Worm (Caenorhabditis elegans) whole organism, midembryonic: ENCODE data around the gene F39C12.1.

ENCODE experiments used
- T22C8.4 ChIP-seq: fragments of 200-800 bp; sonication (Bioruptor generic); IDR thresholded peaks from 2 replicates; pipeline ENCODE4 v1.3.6; 2022; ENCODE audit warnings: missing genetic modification characterization, missing compliant biosample characterization
- cog-1 ChIP-seq: sonication (generic microtip); optimal IDR thresholded peaks from 2 replicates; lab custom pipeline; 2016; ENCODE audit warnings: missing genetic modification characterization, missing compliant biosample characterization
- flt-1 ChIP-seq: fragments of 200-800 bp; sonication (Bioruptor generic); IDR thresholded peaks from 2 replicates; pipeline ENCODE4 v1.3.6; 2022; ENCODE audit warnings: missing genetic modification characterization, missing compliant biosample characterization
- klf-2 ChIP-seq: fragments of 200-800 bp; sonication (Bioruptor generic); conservative IDR thresholded peaks from 2 replicates; pipeline ENCODE4 v1.3.6; 2022; ENCODE audit warnings: missing genetic modification reagents, missing genetic modification characterization, missing compliant biosample characterization
- med-1 ChIP-seq: sonication (generic microtip); optimal IDR thresholded peaks from 2 replicates; lab custom pipeline; 2017; ENCODE audit warnings: missing genetic modification characterization, mild to moderate bottlenecking, missing compliant biosample characterization, antibody characterized with exemption, missing genetic modification reagents; ENCODE audit not compliant: insufficient read depth
- ref-1 ChIP-seq: fragments of 200-800 bp; sonication (Bioruptor generic); conservative IDR thresholded peaks from 2 replicates; pipeline ENCODE4 v1.3.6; 2022; ENCODE audit warnings: missing genetic modification reagents, missing genetic modification characterization, missing compliant biosample characterization
- tab-1 ChIP-seq: fragments of 200-800 bp; sonication (Bioruptor generic); IDR thresholded peaks from 2 replicates; pipeline ENCODE4 v1.3.6; 2022; ENCODE audit warnings: missing genetic modification characterization, missing compliant biosample characterization
- ztf-23 ChIP-seq: fragments of 200-800 bp; sonication (Bioruptor generic); IDR thresholded peaks from 2 replicates; pipeline ENCODE4 v1.3.6; 2022; ENCODE audit warnings: missing genetic modification reagents, missing genetic modification characterization, missing compliant biosample characterization
- ztf-29 ChIP-seq: fragments of 200-800 bp; sonication (Bioruptor generic); IDR thresholded peaks from 2 replicates; pipeline ENCODE4 v1.3.6; 2022; ENCODE audit warnings: missing genetic modification reagents, missing genetic modification characterization, missing compliant biosample characterization

The F39C12.1 gene

ce11 chrX:4853060-4853459 is at the start of gene F39C12.1:
TSS of gene F39C12.1 (minus strand) at chrX:4853195.
- TF ChIP-seq T22C8.4 (GFP tag; lab: Robert Waterston, UW) (no peak), flt-1 (GFP tag; lab: Robert Waterston, UW) (peak; percentile 47; the same call in 1 of the 2 replicates), ref-1 (GFP tag; lab: Robert Waterston, UW) (no peak)

DNA sequence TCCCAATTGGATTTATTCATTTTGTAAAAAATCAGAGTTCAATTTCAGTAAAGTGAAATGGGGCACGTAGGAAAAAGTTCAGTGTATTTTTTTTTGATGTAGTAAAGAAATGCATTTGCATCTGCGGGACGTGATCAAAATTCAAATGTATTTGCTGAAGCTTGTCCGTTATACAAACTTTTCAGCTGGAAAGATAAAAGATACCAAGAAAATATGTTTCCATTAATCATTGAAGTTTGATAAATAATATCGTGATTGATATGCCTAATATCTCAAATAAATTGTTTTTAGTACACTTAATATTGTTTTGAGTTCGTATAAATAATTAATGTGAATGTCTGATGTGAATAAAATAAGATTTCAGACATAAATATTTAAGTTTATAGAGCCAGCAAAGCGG is 49.4 kb upstream of the F39C12.1 start:
- TF ChIP-seq klf-2 (GFP tag; lab: Robert Waterston, UW) = no peak
- TF ChIP-seq T22C8.4 (GFP tag; lab: Robert Waterston, UW) = no peak
- TF ChIP-seq ref-1 (GFP tag; lab: Robert Waterston, UW) = no peak
- TF ChIP-seq cog-1 (tag; lab: Kevin White, UChicago) = no peak
- no peak for TF ChIP-seq ztf-23 (GFP tag; lab: Robert Waterston, UW)
- no peak for TF ChIP-seq med-1 (GFP tag; lab: Kevin White, UChicago)
- TF ChIP-seq tab-1 (GFP tag; lab: Robert Waterston, UW) = no peak
- TF ChIP-seq ztf-29 (GFP tag; lab: Robert Waterston, UW) = no peak
- no peak for TF ChIP-seq flt-1 (GFP tag; lab: Robert Waterston, UW)

ce11 chrX:4901974-4902373 is 49.0 kb upstream of the F39C12.1 start:
- TF ChIP-seq med-1 (GFP tag; lab: Kevin White, UChicago) = no peak
- no peak for TF ChIP-seq flt-1 (GFP tag; lab: Robert Waterston, UW)
- TF ChIP-seq ztf-29 (GFP tag; lab: Robert Waterston, UW) = no peak
- TF ChIP-seq T22C8.4 (GFP tag; lab: Robert Waterston, UW) = no peak
- TF ChIP-seq cog-1 (tag; lab: Kevin White, UChicago) = no peak
- no peak for TF ChIP-seq ztf-23 (GFP tag; lab: Robert Waterston, UW)
- TF ChIP-seq tab-1 (GFP tag; lab: Robert Waterston, UW) = no peak
- TF ChIP-seq klf-2 (GFP tag; lab: Robert Waterston, UW) = no peak
- TF ChIP-seq ref-1 (GFP tag; lab: Robert Waterston, UW) = no peak

DNA sequence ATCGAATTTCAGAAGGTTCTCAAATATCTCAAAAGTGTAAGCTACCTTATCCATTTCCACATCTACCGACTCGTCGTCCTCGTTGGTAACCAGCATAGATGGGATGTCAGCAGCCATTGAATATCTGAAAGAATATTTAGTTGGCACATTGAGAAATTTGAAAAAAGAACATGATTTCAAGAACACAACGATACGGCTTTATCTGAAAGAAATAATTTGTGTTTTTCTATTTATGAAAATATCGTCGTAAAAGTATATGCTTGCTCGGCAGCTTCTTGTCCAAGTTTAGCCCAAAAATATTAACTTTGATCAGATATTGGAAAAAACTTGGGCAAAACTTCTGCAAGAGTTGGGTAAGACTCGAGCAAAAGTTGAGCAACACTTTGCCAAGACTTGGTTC is 47.7 kb upstream of the F39C12.1 start, which contains the start of gene T07F12.4:
Gene T07F12.4 (minus strand): TSS at position 130 of the 400 bp plus-strand sequence.
- no peak for TF ChIP-seq cog-1 (tag; lab: Kevin White, UChicago)
- no peak for TF ChIP-seq klf-2 (GFP tag; lab: Robert Waterston, UW)
- TF ChIP-seq ztf-23 (GFP tag; lab: Robert Waterston, UW) = no peak
- no peak for TF ChIP-seq T22C8.4 (GFP tag; lab: Robert Waterston, UW)

- TF ChIP-seq med-1 (GFP tag; lab: Kevin White, UChicago) (no peak), cog-1 (tag; lab: Kevin White, UChicago) (no peak), tab-1 (GFP tag; lab: Robert Waterston, UW) (no peak), T22C8.4 (GFP tag; lab: Robert Waterston, UW) (no peak), ztf-23 (GFP tag; lab: Robert Waterston, UW) (no peak), flt-1 (GFP tag; lab: Robert Waterston, UW) (no peak), klf-2 (GFP tag; lab: Robert Waterston, UW) (no peak), ztf-29 (GFP tag; lab: Robert Waterston, UW) (no peak), ref-1 (GFP tag; lab: Robert Waterston, UW) (no peak)
Measured at ce11 chrX:4899623-4900022, 46.6 kb upstream of the F39C12.1 start.

DNA sequence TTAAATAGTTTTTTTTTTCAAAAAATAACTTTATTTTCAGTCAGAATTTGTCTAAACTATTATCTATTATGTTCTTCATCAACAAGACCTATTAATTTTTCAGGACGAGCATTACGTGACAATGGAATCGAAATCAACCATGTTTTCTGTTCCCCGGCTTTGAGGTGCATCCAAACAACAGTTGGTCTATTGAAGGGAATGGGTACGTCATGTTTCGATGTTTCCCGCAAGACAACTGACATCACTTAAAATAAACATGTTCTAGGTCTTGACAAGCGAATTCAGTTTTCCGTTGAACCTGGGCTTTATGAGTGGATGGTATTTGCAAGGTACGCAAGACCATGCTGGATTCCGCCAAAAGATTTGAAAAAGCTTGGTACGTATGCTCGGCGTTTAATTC is 42.2 kb upstream of the F39C12.1 start:
- TF ChIP-seq ztf-29 (GFP tag; lab: Robert Waterston, UW) (no peak), ztf-23 (GFP tag; lab: Robert Waterston, UW) (no peak), tab-1 (GFP tag; lab: Robert Waterston, UW) (no peak), ref-1 (GFP tag; lab: Robert Waterston, UW) (no peak), klf-2 (GFP tag; lab: Robert Waterston, UW) (no peak), med-1 (GFP tag; lab: Kevin White, UChicago) (no peak), flt-1 (GFP tag; lab: Robert Waterston, UW) (no peak), cog-1 (tag; lab: Kevin White, UChicago) (no peak), T22C8.4 (GFP tag; lab: Robert Waterston, UW) (no peak)

DNA sequence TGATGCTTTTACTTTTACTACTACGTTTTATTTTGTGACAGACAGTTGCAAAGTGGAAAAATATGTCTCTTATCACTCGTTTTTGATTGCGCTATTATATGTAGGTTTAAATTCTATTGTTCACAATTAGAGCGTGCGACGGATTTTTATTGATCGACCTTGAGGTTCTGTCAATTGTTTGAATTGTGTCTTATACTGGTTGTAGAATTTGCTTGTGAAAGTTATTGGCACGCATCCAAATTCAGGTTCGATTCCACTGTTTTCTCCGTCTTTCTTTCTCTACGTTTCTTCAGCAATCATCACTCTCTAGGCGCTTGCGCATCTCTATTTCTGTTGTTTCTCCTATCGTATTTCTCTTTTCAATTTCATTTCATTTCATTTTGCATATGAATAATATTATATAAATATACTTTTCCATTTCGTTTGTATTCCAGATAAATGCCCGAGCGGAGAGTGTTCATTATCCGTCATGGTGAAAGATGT is 40.7 kb upstream of the F39C12.1 start, which contains the start of gene T07F12.1:
Gene T07F12.1 (plus strand): TSS at position 433 of the 483 bp plus-strand sequence.
- TF ChIP-seq cog-1 (tag; lab: Kevin White, UChicago) (no peak), med-1 (GFP tag; lab: Kevin White, UChicago) (no peak)

DNA sequence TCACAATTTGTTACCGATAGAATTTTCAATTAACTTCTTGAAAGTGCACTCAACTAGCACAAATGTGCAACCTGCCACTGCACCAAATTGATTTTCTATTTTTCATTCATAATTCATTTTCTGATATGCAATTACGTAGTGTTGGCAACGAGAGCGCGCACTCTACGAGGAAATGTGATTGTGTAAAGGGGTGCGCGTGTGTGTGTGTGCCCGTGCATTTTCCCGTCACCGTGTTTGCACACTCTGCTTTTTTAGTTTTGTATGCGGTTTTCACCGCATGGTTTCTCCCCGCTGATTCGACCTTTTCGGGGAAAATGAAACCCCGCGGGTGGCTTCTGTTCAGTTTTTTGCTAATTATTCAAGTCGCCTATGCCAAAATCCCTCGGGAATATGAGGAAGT is 37.2 kb upstream of the F39C12.1 start, which contains the start of gene T07F12.2:
Gene T07F12.2 (plus strand): TSS at position 87 of the 400 bp plus-strand sequence.
- TF ChIP-seq med-1 (GFP tag; lab: Kevin White, UChicago) (no peak), tab-1 (GFP tag; lab: Robert Waterston, UW) (peak; percentile 70), ref-1 (GFP tag; lab: Robert Waterston, UW) (no peak), ztf-23 (GFP tag; lab: Robert Waterston, UW) (peak; percentile 23; the same call in 1 of the 2 replicates), flt-1 (GFP tag; lab: Robert Waterston, UW) (no peak), T22C8.4 (GFP tag; lab: Robert Waterston, UW) (no peak), ztf-29 (GFP tag; lab: Robert Waterston, UW) (no peak), cog-1 (tag; lab: Kevin White, UChicago) (no peak), klf-2 (GFP tag; lab: Robert Waterston, UW) (no peak)

DNA sequence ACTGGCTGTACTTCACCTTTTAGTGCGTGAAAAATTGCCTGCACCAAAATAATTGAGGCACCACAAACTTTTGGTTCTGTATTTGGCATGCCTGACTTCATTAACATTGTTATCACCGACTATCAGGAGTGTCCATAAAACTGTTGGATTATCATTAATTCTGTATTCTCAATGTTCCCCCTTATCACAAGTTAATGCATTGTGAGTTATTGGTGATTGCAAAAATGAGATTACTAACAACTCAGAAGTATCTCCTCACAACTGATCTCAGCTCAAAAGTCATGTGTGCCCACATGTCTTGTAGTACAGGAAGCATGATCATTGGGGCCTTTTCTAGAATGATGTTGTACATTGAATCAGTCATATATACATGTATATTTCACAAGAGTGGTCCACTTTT is 32.7 kb upstream of the F39C12.1 start, which contains the start of gene arrd-23:
Gene arrd-23 (plus strand): TSS at position 301 of the 400 bp plus-strand sequence.
- no peak for TF ChIP-seq T22C8.4 (GFP tag; lab: Robert Waterston, UW)
- no peak for TF ChIP-seq tab-1 (GFP tag; lab: Robert Waterston, UW)
- no peak for TF ChIP-seq cog-1 (tag; lab: Kevin White, UChicago)
- no peak for TF ChIP-seq klf-2 (GFP tag; lab: Robert Waterston, UW)
- no peak for TF ChIP-seq ztf-29 (GFP tag; lab: Robert Waterston, UW)
- TF ChIP-seq ref-1 (GFP tag; lab: Robert Waterston, UW) = no peak
- TF ChIP-seq ztf-23 (GFP tag; lab: Robert Waterston, UW) = no peak
- no peak for TF ChIP-seq flt-1 (GFP tag; lab: Robert Waterston, UW)
- TF ChIP-seq med-1 (GFP tag; lab: Kevin White, UChicago) = no peak
